Fruit fly (Drosophila melanogaster) Kc167 (cell line): Measurements from ENCODE around the gene LysS.
"Not testable (repeated sequence)": the region's sequence is repeated elsewhere in the genome, so short reads cannot be mapped to it uniquely, and the experiment has no call there.

ENCODE experiments used
- Myc ChIP-seq: fragments of >200 bp; optimal IDR thresholded peaks from 2 replicates; lab custom pipeline; 2017; ENCODE audit warnings: missing external identifiers
- Sin3A ChIP-seq: fragments of >200 bp; optimal IDR thresholded peaks from 2 replicates; lab custom pipeline; 2018; ENCODE audit warnings: missing external identifiers
- h ChIP-seq: fragments of >200 bp; optimal IDR thresholded peaks from 3 replicates; lab custom pipeline; 2018; ENCODE audit warnings: missing external identifiers
- insv ChIP-seq: fragments of >200 bp; optimal IDR thresholded peaks from 3 replicates; lab custom pipeline; 2018; ENCODE audit warnings: missing external identifiers
- psq ChIP-seq: fragments of >200 bp; optimal IDR thresholded peaks from 2 replicates; lab custom pipeline; 2017; ENCODE audit warnings: missing external identifiers
- ttk ChIP-seq: sonication (Bioruptor generic); optimal IDR thresholded peaks from 2 replicates; lab custom pipeline; 2017; ENCODE audit warnings: missing external identifiers

Gene LysS

dm6 chr3L:1238219-1238618 lies 10.7 kb downstream of the LysS start, which contains the start of gene CG9192:
TSS of gene CG9192 (minus strand) at chr3L:1238319.
- TF ChIP-seq insv (lab: Kevin White, UChicago) (no peak), Myc (lab: Kevin White, UChicago) (no peak), h (lab: Kevin White, UChicago) (no peak), ttk (no peak), Sin3A (no peak), psq (lab: Kevin White, UChicago) (no peak)

- TF ChIP-seq Myc, insv, h (lab: Kevin White, UChicago): not testable (repeated sequence)
These were observed 18.3 kb downstream of the LysS start, which contains the start of gene Klp61F for dm6 chr3L:1245810-1246209. TSS of gene Klp61F (minus strand) at chr3L:1245910.

- not testable (repeated sequence) for TF ChIP-seq ttk; h (lab: Kevin White, UChicago); Myc (lab: Kevin White, UChicago)
These were observed 19.3 kb downstream of the LysS start, which contains the start of gene CG32318 for dm6 chr3L:1246823-1247222. TSS of gene CG32318 (minus strand) at chr3L:1246923.

- TF ChIP-seq insv (lab: Kevin White, UChicago) (no peak), ttk (no peak), Myc (lab: Kevin White, UChicago) (no peak), Sin3A (no peak), h (lab: Kevin White, UChicago) (no peak), psq (lab: Kevin White, UChicago) (no peak)
These were observed 20.2 kb downstream of the LysS start, which contains the start of the genes Psf1 and Sac1 for dm6 chr3L:1247627-1248295. TSS of gene Psf1 (minus strand) at chr3L:1247677. TSS of gene Sac1 (plus strand) at chr3L:1247817.

- TF ChIP-seq h (lab: Kevin White, UChicago) (no peak), psq (lab: Kevin White, UChicago) (no peak), Myc (lab: Kevin White, UChicago) (no peak), insv (lab: Kevin White, UChicago) (no peak), Sin3A (no peak), ttk (no peak)
These were observed 22.8 kb downstream of the LysS start, which contains the start of gene Bfc for dm6 chr3L:1250396-1250795. TSS of gene Bfc (plus strand) at chr3L:1250696.

dm6 chr3L:1251712-1252111 lies 24.2 kb downstream of the LysS start, which contains the start of the genes CG9130 and CG9133:
TSS of gene CG9130 (plus strand) at chr3L:1252012.
TSS of gene CG9133 (plus strand) at chr3L:1252012.
- TF ChIP-seq insv (lab: Kevin White, UChicago) (no peak), psq (lab: Kevin White, UChicago) (no peak), Sin3A (no peak), ttk (no peak), h (lab: Kevin White, UChicago) (no peak), Myc (lab: Kevin White, UChicago) (no peak)

dm6 chr3L:1256061-1256780 lies 28.7 kb downstream of the LysS start, which contains the start of gene tfc:
TSS of gene tfc (plus strand) at chr3L:1256449.
- TF ChIP-seq psq (lab: Kevin White, UChicago), result no peak
- no peak for TF ChIP-seq Sin3A
- TF ChIP-seq Myc (lab: Kevin White, UChicago), result no peak
- TF ChIP-seq insv (lab: Kevin White, UChicago), result no peak
- TF ChIP-seq ttk, result no peak
- TF ChIP-seq h (lab: Kevin White, UChicago), result no peak

dm6 chr3L:1258547-1258946 lies 31.0 kb downstream of the LysS start:
- no peak for TF ChIP-seq psq (lab: Kevin White, UChicago)
- no peak for TF ChIP-seq h (lab: Kevin White, UChicago)
- no peak for TF ChIP-seq ttk
- no peak for TF ChIP-seq insv (lab: Kevin White, UChicago)
- no peak for TF ChIP-seq Sin3A
- TF ChIP-seq Myc (lab: Kevin White, UChicago), result no peak

dm6 chr3L:1264998-1265397 lies 37.5 kb downstream of the LysS start:
- TF ChIP-seq insv (lab: Kevin White, UChicago) (no peak), Sin3A (no peak), ttk (no peak), psq (lab: Kevin White, UChicago) (no peak), h (lab: Kevin White, UChicago) (no peak), Myc (lab: Kevin White, UChicago) (no peak)

dm6 chr3L:1265423-1266002 lies 38.0 kb downstream of the LysS start:
- no peak for TF ChIP-seq ttk
- TF ChIP-seq Myc (lab: Kevin White, UChicago), result no peak
- no peak for TF ChIP-seq Sin3A
- no peak for TF ChIP-seq insv (lab: Kevin White, UChicago)
- no peak for TF ChIP-seq h (lab: Kevin White, UChicago)
- TF ChIP-seq psq (lab: Kevin White, UChicago), result no peak

- TF ChIP-seq insv (lab: Kevin White, UChicago) (no peak), psq (lab: Kevin White, UChicago) (no peak)
These were observed 41.5 kb downstream of the LysS start for dm6 chr3L:1269013-1269412.

dm6 chr3L:1275767-1276166 lies 48.2 kb downstream of the LysS start, which contains the start of gene CG32333:
TSS of gene CG32333 (plus strand) at chr3L:1275956.
- TF ChIP-seq Sin3A, result no peak
- TF ChIP-seq ttk, result no peak
- TF ChIP-seq insv (lab: Kevin White, UChicago), result no peak
- TF ChIP-seq psq (lab: Kevin White, UChicago), result no peak
- TF ChIP-seq h (lab: Kevin White, UChicago), result no peak
- no peak for TF ChIP-seq Myc (lab: Kevin White, UChicago)
